Fruit fly (Drosophila melanogaster): ENCODE measurements around the gene CG31525.

DNA sequence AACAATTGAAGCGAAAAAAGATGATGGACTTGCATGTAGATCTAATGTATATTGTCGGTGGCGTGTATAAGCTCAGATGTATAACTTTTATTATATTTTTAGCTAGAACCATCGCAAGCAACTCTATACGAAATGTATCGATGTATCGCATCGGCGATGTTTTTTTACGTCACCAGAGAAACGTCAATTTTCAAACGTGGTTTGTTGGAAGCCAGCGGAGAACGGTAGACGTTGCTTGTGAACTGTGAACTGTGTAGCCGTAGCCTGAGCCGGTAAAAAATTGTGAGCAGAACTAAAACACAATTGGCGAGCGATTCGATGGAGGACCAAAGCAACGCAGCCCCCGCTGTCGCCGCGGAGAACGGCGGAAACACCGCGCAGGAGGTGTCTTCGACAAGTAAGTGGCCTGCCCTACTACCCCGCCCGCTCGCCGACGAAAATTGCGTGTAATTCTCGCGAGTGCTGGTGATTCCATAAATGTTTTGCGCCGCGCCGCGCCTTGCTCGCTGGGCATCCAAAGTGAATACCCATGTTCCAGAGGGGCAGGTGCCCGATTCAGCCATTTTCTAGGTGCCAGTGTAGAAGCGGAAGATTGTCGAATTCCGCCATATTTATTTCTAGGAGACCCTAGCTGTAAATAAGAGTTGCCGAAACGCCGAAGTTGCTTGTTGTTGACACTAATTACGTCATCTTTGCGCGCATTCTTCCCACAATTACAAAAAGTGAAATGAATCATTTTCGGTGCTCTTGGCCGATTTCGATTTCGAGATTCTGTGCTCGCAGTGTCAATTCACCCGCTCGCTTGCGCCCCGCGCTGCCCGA is 23.7 kb upstream of the CG31525 start, which contains the start of gene lost:
- TF ChIP-seq psq (optimal IDR thresholded peaks at IDR 0.05) = no peak
- TF ChIP-seq Myc (optimal IDR thresholded peaks at IDR 0.05) = no peak
- TF ChIP-seq h (optimal IDR thresholded peaks at IDR 0.05) = no peak
- no peak for TF ChIP-seq Sin3A (optimal IDR thresholded peaks at IDR 0.05)
- TF ChIP-seq ttk (optimal IDR thresholded peaks at IDR 0.05) = no peak
- TF ChIP-seq insv (optimal IDR thresholded peaks at IDR 0.05) = no peak
